Worm (Caenorhabditis elegans) whole organism, L4/young adult: ENCODE data around the gene T20G5.13.

Experiments
- W03F9.2 ChIP-seq: fragments of 150-350 bp; optimal IDR thresholded peaks from 2 replicates; lab custom pipeline; 2014; ENCODE audit warnings: missing biosample characterization, missing genetic modification characterization
- dao-5 ChIP-seq: sonication (generic microtip); optimal IDR thresholded peaks from 2 replicates; lab custom pipeline; 2016; ENCODE audit warnings: missing genotype, missing genetic modification characterization, moderate library complexity, missing compliant biosample characterization
- him-1 ChIP-seq: sonication (generic microtip); optimal IDR thresholded peaks from 2 replicates; lab custom pipeline; 2016; ENCODE audit warnings: missing genotype, missing genetic modification reagents, missing genetic modification characterization, missing compliant biosample characterization

DNA sequence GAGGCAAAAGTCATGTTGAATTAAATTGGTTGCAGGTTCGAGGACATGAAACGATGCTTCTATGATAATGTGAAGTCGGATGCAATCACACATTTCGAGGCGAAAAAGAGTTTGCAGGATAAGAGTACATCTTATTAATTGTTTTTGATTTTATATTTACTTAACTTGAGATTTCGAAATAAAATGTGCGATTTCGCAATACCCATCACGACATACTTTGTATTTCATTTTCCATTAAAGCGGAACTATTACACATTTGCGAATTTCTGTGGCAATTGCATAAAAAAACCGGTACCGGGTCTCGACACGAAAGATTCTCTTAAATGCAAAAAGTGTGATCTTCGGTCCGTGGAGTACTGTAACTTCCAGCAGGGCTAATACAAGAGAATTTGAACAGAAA is 1.3 kb upstream of the T20G5.13 start:
- TF ChIP-seq him-1: no peak
- TF ChIP-seq dao-5 (tag; lab: Kevin White, UChicago): no peak
- TF ChIP-seq W03F9.2: no peak
